Fruit fly (Drosophila melanogaster) Kc167 (cell line): ENCODE results near the gene CG6664.

Experiments
- Myc ChIP-seq: fragments of >200 bp; optimal IDR thresholded peaks from 2 replicates; lab custom pipeline; 2017; ENCODE audit warnings: missing external identifiers
- h ChIP-seq: fragments of >200 bp; optimal IDR thresholded peaks from 3 replicates; lab custom pipeline; 2018; ENCODE audit warnings: missing external identifiers
- insv ChIP-seq: fragments of >200 bp; optimal IDR thresholded peaks from 3 replicates; lab custom pipeline; 2018; ENCODE audit warnings: missing external identifiers

dm6 chr3L:17004765-17005414 is 11.1 kb downstream of the CG6664 start:
- TF ChIP-seq Myc (lab: Kevin White, UChicago), result no peak
- TF ChIP-seq insv (lab: Kevin White, UChicago), result no peak
- no peak for TF ChIP-seq h (lab: Kevin White, UChicago)
